Worm (Caenorhabditis elegans) whole organism, L2 larva: ENCODE measurements around the gene sre-46.
A peak's percentile ranks its signal among the peaks of the same experiment; 100 is the strongest.

ENCODE experiments used
- C34F6.9 ChIP-seq: fragments of 150-350 bp; optimal IDR thresholded peaks from 2 replicates; lab custom pipeline; 2014; ENCODE audit warnings: missing biosample characterization, missing genetic modification characterization
- F13H6.1 ChIP-seq: sonication (generic microtip); optimal IDR thresholded peaks from 2 replicates; lab custom pipeline; 2016; ENCODE audit warnings: missing genetic modification characterization, missing compliant biosample characterization
- R02D3.7 ChIP-seq: fragments of 150-350 bp; optimal IDR thresholded peaks from 2 replicates; lab custom pipeline; 2014; ENCODE audit warnings: missing biosample characterization, missing genetic modification characterization
- Y55F3AM.14 ChIP-seq: fragments of 200-800 bp; sonication (Bioruptor generic); optimal IDR thresholded peaks from 2 replicates; lab custom pipeline; 2018; ENCODE audit warnings: mild to moderate bottlenecking, missing genetic modification characterization, missing compliant biosample characterization
- alr-1 ChIP-seq: fragments of 150-350 bp; optimal IDR thresholded peaks from 2 replicates; lab custom pipeline; 2014; ENCODE audit warnings: missing biosample characterization, missing genetic modification characterization
- aly-2 ChIP-seq: fragments of 150-350 bp; optimal IDR thresholded peaks from 2 replicates; lab custom pipeline; 2014; ENCODE audit warnings: missing biosample characterization, missing genetic modification characterization
- ama-1 ChIP-seq: fragments of 150-350 bp; optimal IDR thresholded peaks from 2 replicates; lab custom pipeline; 2018; ENCODE audit warnings: inconsistent platforms
- blmp-1 ChIP-seq: sonication (generic microtip); optimal IDR thresholded peaks from 2 replicates; lab custom pipeline; 2017; ENCODE audit warnings: missing genetic modification characterization, mild to moderate bottlenecking, missing compliant biosample characterization, antibody characterized with exemption, moderate library complexity; ENCODE audit not compliant: insufficient read depth
- ceh-16 ChIP-seq: fragments of 150-350 bp; optimal IDR thresholded peaks from 2 replicates; lab custom pipeline; 2014; ENCODE audit warnings: missing biosample characterization, missing genetic modification characterization
- crh-2 ChIP-seq: sonication (generic microtip); optimal IDR thresholded peaks from 2 replicates; lab custom pipeline; 2017; ENCODE audit warnings: missing biosample characterization, missing genetic modification characterization
- dmd-4 ChIP-seq: sonication (generic microtip); optimal IDR thresholded peaks from 2 replicates; lab custom pipeline; 2017; ENCODE audit warnings: missing biosample characterization, missing genetic modification characterization
- egl-27 ChIP-seq: sonication (generic microtip); optimal IDR thresholded peaks from 3 replicates; lab custom pipeline; 2017; ENCODE audit warnings: missing biosample characterization, missing genetic modification reagents, missing genetic modification characterization
- elt-1 ChIP-seq: fragments of 150-350 bp; optimal IDR thresholded peaks from 2 replicates; lab custom pipeline; 2014; ENCODE audit warnings: missing biosample characterization, missing genetic modification characterization
- elt-3 ChIP-seq: sonication (generic microtip); optimal IDR thresholded peaks from 2 replicates; lab custom pipeline; 2017; ENCODE audit warnings: missing biosample characterization, missing genetic modification characterization
- fos-1 ChIP-seq: fragments of 150-350 bp; optimal IDR thresholded peaks from 2 replicates; lab custom pipeline; 2014; ENCODE audit warnings: missing biosample characterization, missing genetic modification characterization
- gmeb-1 ChIP-seq: fragments of 150-350 bp; optimal IDR thresholded peaks from 2 replicates; lab custom pipeline; 2014; ENCODE audit warnings: missing biosample characterization, missing genetic modification characterization
- lin-39 ChIP-seq: fragments of 150-350 bp; optimal IDR thresholded peaks from 2 replicates; lab custom pipeline; 2014; ENCODE audit warnings: missing biosample characterization, missing genetic modification reagents, missing genetic modification characterization
- lsy-2 ChIP-seq, 2 experiments: fragments of 150-350 bp in 1 of 2; sonication (generic microtip) in 1 of 2; optimal IDR thresholded peaks; 2 replicates each; lab custom pipeline; 2014 to 2017; ENCODE audit warnings: missing biosample characterization in 2 of 2, missing genetic modification characterization in 2 of 2
- mab-5 ChIP-seq: fragments of 150-350 bp; optimal IDR thresholded peaks from 2 replicates; lab custom pipeline; 2014; ENCODE audit warnings: missing biosample characterization, missing genetic modification characterization
- mbf-1 ChIP-seq: sonication (generic microtip); optimal IDR thresholded peaks from 2 replicates; lab custom pipeline; 2017; ENCODE audit warnings: missing biosample characterization, missing genetic modification characterization
- mdl-1 ChIP-seq, 2 experiments: fragments of 150-350 bp in 1 of 2; sonication (generic microtip) in 1 of 2; optimal IDR thresholded peaks; 2 replicates each; lab custom pipeline; 2017; ENCODE audit warnings: missing biosample characterization in 2 of 2, missing genetic modification characterization in 2 of 2
- nhr-10 ChIP-seq: sonication (generic microtip); optimal IDR thresholded peaks from 2 replicates; lab custom pipeline; 2017; ENCODE audit warnings: missing biosample characterization, missing genetic modification characterization
- nhr-11 ChIP-seq: fragments of 150-350 bp; optimal IDR thresholded peaks from 2 replicates; lab custom pipeline; 2014; ENCODE audit warnings: missing biosample characterization, missing genetic modification characterization
- nhr-12 ChIP-seq: fragments of 150-350 bp; optimal IDR thresholded peaks from 2 replicates; lab custom pipeline; 2014; ENCODE audit warnings: missing biosample characterization, missing genetic modification characterization
- nhr-129 ChIP-seq: fragments of 150-350 bp; optimal IDR thresholded peaks from 2 replicates; lab custom pipeline; 2014; ENCODE audit warnings: missing biosample characterization, missing genetic modification characterization
- nhr-23 ChIP-seq: fragments of 150-350 bp; optimal IDR thresholded peaks from 2 replicates; lab custom pipeline; 2014; ENCODE audit warnings: missing biosample characterization, missing genetic modification reagents, missing genetic modification characterization
- nhr-237 ChIP-seq: fragments of 150-350 bp; optimal IDR thresholded peaks from 2 replicates; lab custom pipeline; 2014; ENCODE audit warnings: missing biosample characterization, missing genetic modification characterization
- nhr-25 ChIP-seq: fragments of 150-350 bp; sonication (generic microtip); optimal IDR thresholded peaks from 3 replicates; lab custom pipeline; 2014; ENCODE audit warnings: missing biosample characterization, missing genetic modification characterization
- nhr-6 ChIP-seq: fragments of 150-350 bp; optimal IDR thresholded peaks from 2 replicates; lab custom pipeline; 2014; ENCODE audit warnings: missing biosample characterization, missing genetic modification characterization
- nhr-77 ChIP-seq: fragments of 150-350 bp; optimal IDR thresholded peaks from 2 replicates; lab custom pipeline; 2014; ENCODE audit warnings: missing biosample characterization, missing genetic modification characterization
- peb-1 ChIP-seq: fragments of 150-350 bp; optimal IDR thresholded peaks from 2 replicates; lab custom pipeline; 2014; ENCODE audit warnings: missing biosample characterization, missing genetic modification characterization
- sem-4 ChIP-seq: fragments of 150-350 bp; optimal IDR thresholded peaks from 2 replicates; lab custom pipeline; 2014; ENCODE audit warnings: missing biosample characterization, missing genetic modification reagents, missing genetic modification characterization
- skn-1 ChIP-seq: sonication (generic microtip); optimal IDR thresholded peaks from 2 replicates; lab custom pipeline; 2017; ENCODE audit warnings: missing biosample characterization, missing genetic modification characterization
- sma-3 ChIP-seq: sonication (generic microtip); optimal IDR thresholded peaks from 2 replicates; lab custom pipeline; 2016; ENCODE audit warnings: missing genetic modification reagents, missing genetic modification characterization, missing compliant biosample characterization
- sma-9 ChIP-seq, 2 experiments: fragments of 150-350 bp in 1 of 2; sonication (generic microtip) in 1 of 2; optimal IDR thresholded peaks; 2 replicates each; lab custom pipeline; 2014 to 2016; ENCODE audit warnings: missing genetic modification characterization in 2 of 2, mild to moderate bottlenecking in 1 of 2, missing biosample characterization in 1 of 2, missing compliant biosample characterization in 1 of 2, missing genetic modification reagents in 1 of 2, moderate library complexity in 1 of 2
- snpc-4 ChIP-seq: fragments of 150-350 bp; optimal IDR thresholded peaks from 2 replicates; lab custom pipeline; 2014; ENCODE audit warnings: missing biosample characterization, missing genetic modification characterization
- unc-39 ChIP-seq: fragments of 150-350 bp; optimal IDR thresholded peaks from 2 replicates; lab custom pipeline; 2014; ENCODE audit warnings: missing biosample characterization, missing genetic modification characterization
- unc-55 ChIP-seq: fragments of 150-350 bp; sonication (generic microtip); optimal IDR thresholded peaks from 3 replicates; lab custom pipeline; 2014; ENCODE audit warnings: missing biosample characterization, missing genetic modification reagents, missing genetic modification characterization
- unc-62 ChIP-seq: fragments of 150-350 bp; optimal IDR thresholded peaks from 2 replicates; lab custom pipeline; 2014; ENCODE audit warnings: missing biosample characterization, missing genetic modification reagents, missing genetic modification characterization
- zag-1 ChIP-seq: fragments of 150-350 bp; optimal IDR thresholded peaks from 2 replicates; lab custom pipeline; 2014; ENCODE audit warnings: missing biosample characterization, missing genetic modification characterization
- ztf-1 ChIP-seq: fragments of 200-800 bp; sonication (Bioruptor generic); conservative IDR thresholded peaks from 2 replicates; pipeline ENCODE4 v1.3.6; 2022; ENCODE audit warnings: missing genetic modification characterization, missing compliant biosample characterization
- ztf-11 ChIP-seq: sonication (generic microtip); optimal IDR thresholded peaks from 2 replicates; lab custom pipeline; 2017; ENCODE audit warnings: missing biosample characterization, missing genetic modification characterization
- ztf-4 ChIP-seq: fragments of 150-350 bp; optimal IDR thresholded peaks from 2 replicates; lab custom pipeline; 2014; ENCODE audit warnings: missing biosample characterization, missing genetic modification characterization

Gene sre-46

DNA sequence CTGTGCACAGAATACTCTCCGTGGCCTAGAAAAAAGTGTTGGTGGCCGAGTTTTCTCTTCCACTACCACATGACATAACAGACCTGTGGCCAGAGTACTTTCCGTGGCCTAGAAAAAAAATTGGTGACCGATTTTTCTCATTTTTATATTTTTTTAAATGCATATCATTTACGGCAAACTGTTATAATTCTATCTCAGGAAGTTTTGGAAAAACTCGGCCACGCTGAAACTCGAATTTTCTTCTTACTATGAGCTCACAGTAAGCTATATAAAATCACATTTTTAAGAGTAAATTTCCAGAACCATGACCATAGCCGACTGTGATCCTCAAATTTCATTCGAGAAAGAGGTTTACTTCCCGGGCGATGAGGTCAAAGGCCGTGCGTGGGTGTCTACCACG lies 30.9 kb upstream of the sre-46 start, which contains the start of gene arrd-14:
TSS of gene arrd-14 (plus strand) at position 301 of the 400 bp plus-strand sequence.
- TF ChIP-seq ztf-11 (tag; lab: Kevin White, UChicago) (no peak), unc-39 (tag; lab: Kevin White, UChicago) (no peak), unc-55 (no peak), C34F6.9 (tag; lab: Kevin White, UChicago) (no peak), peb-1 (tag; lab: Kevin White, UChicago) (no peak), sem-4 (tag; lab: Kevin White, UChicago) (no peak), mab-5 (tag; lab: Kevin White, UChicago) (no peak), nhr-25 (tag; lab: Kevin White, UChicago) (no peak), alr-1 (no peak), R02D3.7 (tag; lab: Kevin White, UChicago) (no peak), sma-3 (no peak), nhr-129 (no peak), dmd-4 (tag; lab: Kevin White, UChicago) (no peak), snpc-4 (tag; lab: Kevin White, UChicago) (no peak), nhr-77 (no peak), ama-1 (no peak)

DNA sequence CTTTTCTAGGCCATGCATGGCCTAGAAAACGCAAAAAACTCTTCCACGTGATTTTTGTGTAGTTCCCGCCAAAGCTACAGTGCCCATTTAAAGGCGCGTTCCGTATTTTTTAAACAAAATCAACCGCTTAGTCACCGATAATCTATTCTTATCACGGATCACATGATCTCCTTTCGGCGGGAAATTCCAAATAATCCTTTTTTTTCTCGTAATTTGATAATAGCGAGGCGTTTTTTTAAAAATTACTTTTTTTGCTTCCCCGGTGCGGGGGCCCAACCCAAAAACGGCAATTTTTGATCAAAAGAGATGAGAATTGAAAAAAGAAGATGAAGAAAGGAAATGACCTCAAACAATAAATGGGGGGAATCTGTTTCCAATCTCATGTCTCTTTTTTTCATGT lies 29.9 kb upstream of the sre-46 start:
- TF ChIP-seq mbf-1 (tag; lab: Kevin White, UChicago) (no peak), gmeb-1 (tag; lab: Kevin White, UChicago) (peak; percentile 23)

- no peak for TF ChIP-seq C34F6.9 (tag; lab: Kevin White, UChicago)
- TF ChIP-seq nhr-23, result no peak
- TF ChIP-seq sem-4 (tag; lab: Kevin White, UChicago), result no peak
Measured at ce11 chrII:13750128-13750527, 29.0 kb upstream of the sre-46 start.

- no peak for TF ChIP-seq nhr-23
- no peak for TF ChIP-seq blmp-1 (tag; lab: Kevin White, UChicago)
- TF ChIP-seq unc-39 (tag; lab: Kevin White, UChicago), result no peak
- TF ChIP-seq sma-3, result no peak
- TF ChIP-seq sem-4 (tag; lab: Kevin White, UChicago), result no peak
- no peak for TF ChIP-seq lin-39 (tag; lab: Kevin White, UChicago)
- TF ChIP-seq ztf-1 (GFP tag; lab: Robert Waterston, UW), result no peak
- TF ChIP-seq F13H6.1, result no peak
- TF ChIP-seq zag-1, result no peak
- no peak for TF ChIP-seq gmeb-1 (tag; lab: Kevin White, UChicago)
- TF ChIP-seq nhr-6 (tag; lab: Kevin White, UChicago), result no peak
- TF ChIP-seq, all 48 proteins: peak for 0
Measured at ce11 chrII:13741449-13741848, 20.3 kb upstream of the sre-46 start, which contains the start of gene mig-14. Gene mig-14, plus strand, starts transcription at chrII:13741738.

- TF ChIP-seq nhr-10 (tag; lab: Kevin White, UChicago) (no peak), nhr-11 (no peak), alr-1 (no peak), zag-1 (no peak), skn-1 (tag; lab: Kevin White, UChicago) (no peak), ceh-16 (tag; lab: Kevin White, UChicago) (no peak), aly-2 (no peak), nhr-6 (tag; lab: Kevin White, UChicago) (no peak), ama-1 (no peak), nhr-129 (peak; percentile 12), crh-2 (tag; lab: Kevin White, UChicago) (no peak), nhr-25 (tag; lab: Kevin White, UChicago) (peak; percentile 7), unc-55 (peak; percentile 23), F13H6.1 (no peak), nhr-23 (no peak), nhr-12 (tag; lab: Kevin White, UChicago) (no peak), blmp-1 (tag; lab: Kevin White, UChicago) (no peak), unc-39 (tag; lab: Kevin White, UChicago) (no peak), unc-62 (no peak), elt-3 (tag; lab: Kevin White, UChicago) (no peak), snpc-4 (tag; lab: Kevin White, UChicago) (no peak), egl-27 (tag; lab: Kevin White, UChicago) (no peak), sma-9 (GFP tag; optimal IDR thresholded peaks at IDR 0.05; lab: Kevin White, UChicago) (no peak), sma-9 (tag; optimal IDR thresholded peaks at IDR 0.05; lab: Kevin White, UChicago) (no peak), ztf-4 (tag; lab: Kevin White, UChicago) (no peak), mdl-1 (tag; optimal IDR thresholded peaks at IDR 0.05; lab: Kevin White, UChicago) (no peak), Y55F3AM.14 (GFP tag; lab: Kevin White, UChicago) (no peak), elt-1 (no peak), nhr-237 (tag; lab: Kevin White, UChicago) (no peak), lsy-2 (tag; optimal IDR thresholded peaks at IDR 0.05; lab: Kevin White, UChicago) (peak in 1 of 2 experiments; percentile 22), fos-1 (tag; lab: Kevin White, UChicago) (no peak)
Measured at ce11 chrII:13739423-13739822, 18.3 kb upstream of the sre-46 start.
